Worm (Caenorhabditis elegans): Measurements from ENCODE around the gene csn-6.

csn-6 gene

DNA sequence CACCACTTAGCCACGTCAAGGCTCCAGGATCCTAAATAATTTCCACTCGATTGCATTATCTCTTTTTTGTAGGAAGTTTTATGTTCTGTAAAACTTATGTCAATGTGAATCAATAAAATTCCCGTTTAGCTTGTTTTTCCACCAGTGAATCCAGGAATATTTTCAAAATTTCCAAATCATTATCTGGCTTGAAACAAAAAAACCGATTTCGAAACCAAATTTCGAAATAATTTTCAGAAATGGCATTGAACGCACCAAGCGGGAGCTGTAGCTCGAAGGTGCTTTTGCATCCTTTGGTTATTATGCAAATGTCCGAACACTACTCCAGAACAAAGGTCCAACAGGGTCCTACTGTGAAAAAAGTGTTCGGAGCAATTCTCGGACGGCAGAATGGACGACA is at the start of gene csn-6:
Gene csn-6 (plus strand): TSS at position 234 of the 400 bp plus-strand sequence.
- TF ChIP-seq R02D3.7 (tag; optimal IDR thresholded peaks at IDR 0.05) (no peak), egl-27 (tag; optimal IDR thresholded peaks at IDR 0.05) (no peak), mbf-1 (tag; optimal IDR thresholded peaks at IDR 0.05) (no peak), alr-1 (tag; optimal IDR thresholded peaks at IDR 0.05) (no peak), nhr-237 (tag; optimal IDR thresholded peaks at IDR 0.05) (no peak), ztf-11 (tag; optimal IDR thresholded peaks at IDR 0.05) (no peak), nhr-23 (tag; optimal IDR thresholded peaks at IDR 0.05) (no peak), peb-1 (tag; optimal IDR thresholded peaks at IDR 0.05) (no peak), fos-1 (tag; optimal IDR thresholded peaks at IDR 0.05) (no peak), sem-4 (tag; optimal IDR thresholded peaks at IDR 0.05) (no peak)

DNA sequence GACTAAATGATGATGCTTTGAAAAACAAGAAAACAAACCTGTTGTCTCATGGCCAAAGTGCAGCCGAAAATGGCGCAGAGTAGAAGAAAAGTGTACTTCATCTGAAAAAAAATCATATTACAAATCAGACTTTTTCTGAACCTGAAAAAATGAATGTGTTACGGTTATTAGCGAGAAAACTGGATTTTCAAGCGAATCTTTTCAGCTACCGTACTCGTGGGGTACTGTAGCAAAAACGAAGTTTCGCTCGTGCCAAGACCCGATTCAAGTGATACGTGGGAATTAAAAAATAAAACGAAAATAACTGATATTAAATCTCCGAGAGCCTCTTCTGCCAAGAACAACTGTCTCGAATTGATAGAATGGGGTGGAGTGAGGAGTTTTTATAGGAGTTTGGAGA is 48.4 kb upstream of the csn-6 start, which contains the start of gene ttr-51:
Gene ttr-51 (minus strand): TSS at position 101 of the 400 bp plus-strand sequence.
- no peak for TF ChIP-seq lin-39 (tag; optimal IDR thresholded peaks at IDR 0.05)
- TF ChIP-seq nhr-129 (tag; optimal IDR thresholded peaks at IDR 0.05), result peak; percentile 17
- no peak for TF ChIP-seq F13H6.1 (tag; optimal IDR thresholded peaks at IDR 0.05)
- TF ChIP-seq snpc-4 (tag; optimal IDR thresholded peaks at IDR 0.05), result no peak
- no peak for TF ChIP-seq Y55F3AM.14 (GFP tag; optimal IDR thresholded peaks at IDR 0.05)
- TF ChIP-seq lsy-2 (tag; optimal IDR thresholded peaks at IDR 0.05), result peak in 1 of 2 experiments; percentile 1
- TF ChIP-seq dmd-4 (tag; optimal IDR thresholded peaks at IDR 0.05), result no peak

DNA sequence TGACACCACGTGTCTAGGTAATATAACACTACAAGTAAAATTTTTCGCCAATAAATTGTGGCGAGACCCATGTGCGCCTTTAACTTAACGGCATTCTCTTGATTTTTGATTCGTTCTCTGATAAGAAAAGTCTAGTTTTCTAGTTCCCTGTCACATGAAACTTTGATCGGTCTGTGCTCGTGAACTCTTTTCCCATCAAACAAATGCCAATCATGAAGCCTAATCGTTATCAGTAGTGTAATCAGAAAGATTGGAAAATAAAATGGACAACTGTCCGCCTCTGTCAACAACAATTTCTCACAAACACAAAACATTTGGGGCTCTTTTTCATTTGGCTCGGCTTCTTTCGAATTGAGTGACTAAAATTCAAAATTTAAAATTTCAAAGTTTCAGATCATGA is 46.8 kb upstream of the csn-6 start, which contains the start of gene ttr-45:
Gene ttr-45 (plus strand): TSS at position 385 of the 400 bp plus-strand sequence.
- TF ChIP-seq C34F6.9 (tag; optimal IDR thresholded peaks at IDR 0.05) (peak; percentile 36), sma-3 (GFP tag; optimal IDR thresholded peaks at IDR 0.05) (peak; percentile 5), lsy-2 (tag; optimal IDR thresholded peaks at IDR 0.05) (peak in 1 of 2 experiments; percentile 35), egl-27 (tag; optimal IDR thresholded peaks at IDR 0.05) (peak; percentile 24), elt-3 (tag; optimal IDR thresholded peaks at IDR 0.05) (no peak), nhr-129 (tag; optimal IDR thresholded peaks at IDR 0.05) (peak; percentile 86), unc-55 (GFP tag; optimal IDR thresholded peaks at IDR 0.05) (no peak), sma-9 (GFP tag; optimal IDR thresholded peaks at IDR 0.05) (peak; percentile 85), sma-9 (tag; optimal IDR thresholded peaks at IDR 0.05) (no peak), F13H6.1 (tag; optimal IDR thresholded peaks at IDR 0.05) (peak; percentile 76), crh-2 (tag; optimal IDR thresholded peaks at IDR 0.05) (peak; percentile 42), gmeb-1 (tag; optimal IDR thresholded peaks at IDR 0.05) (peak; percentile 33), nhr-21 (tag; optimal IDR thresholded peaks at IDR 0.05) (no peak), sem-4 (tag; optimal IDR thresholded peaks at IDR 0.05) (no peak), fos-1 (tag; optimal IDR thresholded peaks at IDR 0.05) (peak; percentile 94)

DNA sequence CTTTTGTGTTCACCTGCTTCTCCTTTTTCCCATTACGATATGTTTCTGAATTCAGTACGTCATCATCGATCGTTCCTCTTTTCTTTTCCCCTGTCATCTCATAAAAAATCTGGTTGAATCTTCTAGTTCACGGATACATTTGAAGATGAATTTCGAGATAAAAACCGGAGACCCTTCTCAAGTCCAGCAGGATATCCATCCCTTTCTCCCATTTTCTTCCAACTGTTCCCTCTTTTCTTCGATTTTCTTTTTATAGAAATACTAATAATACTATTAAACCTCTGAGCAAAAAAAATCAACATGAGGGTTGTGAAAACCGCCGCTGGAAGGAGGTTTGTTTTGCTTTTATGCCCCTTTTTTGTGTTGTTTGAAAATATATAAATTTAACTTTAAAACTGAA is 44.7 kb upstream of the csn-6 start, which contains the start of gene bus-12:
Gene bus-12 (plus strand): TSS at position 301 of the 400 bp plus-strand sequence.
- TF ChIP-seq zag-1 (tag; optimal IDR thresholded peaks at IDR 0.05), result no peak
- no peak for TF ChIP-seq ceh-82 (tag; optimal IDR thresholded peaks at IDR 0.05)
- TF ChIP-seq lsy-2 (tag; optimal IDR thresholded peaks at IDR 0.05), result no peak
- no peak for TF ChIP-seq lin-11 (tag; optimal IDR thresholded peaks at IDR 0.05)
- TF ChIP-seq crh-2 (tag; optimal IDR thresholded peaks at IDR 0.05), result no peak
- TF ChIP-seq ztf-11 (tag; optimal IDR thresholded peaks at IDR 0.05), result no peak
- TF ChIP-seq nhr-12 (tag; optimal IDR thresholded peaks at IDR 0.05), result no peak
- TF ChIP-seq nhr-129 (tag; optimal IDR thresholded peaks at IDR 0.05), result no peak
- no peak for TF ChIP-seq mbf-1 (tag; optimal IDR thresholded peaks at IDR 0.05)
- TF ChIP-seq sma-9 (GFP tag; optimal IDR thresholded peaks at IDR 0.05), result no peak
- no peak for TF ChIP-seq sma-9 (tag; optimal IDR thresholded peaks at IDR 0.05)
- TF ChIP-seq blmp-1 (tag; optimal IDR thresholded peaks at IDR 0.05; ENCODE audit: insufficient read depth), result no peak
- no peak for TF ChIP-seq nhr-10 (tag; optimal IDR thresholded peaks at IDR 0.05)
- no peak for TF ChIP-seq mdl-1 (tag; optimal IDR thresholded peaks at IDR 0.05)
- TF ChIP-seq sma-3 (GFP tag; optimal IDR thresholded peaks at IDR 0.05), result no peak
- TF ChIP-seq nhr-23 (tag; optimal IDR thresholded peaks at IDR 0.05), result no peak
- TF ChIP-seq sem-4 (tag; optimal IDR thresholded peaks at IDR 0.05), result no peak

DNA sequence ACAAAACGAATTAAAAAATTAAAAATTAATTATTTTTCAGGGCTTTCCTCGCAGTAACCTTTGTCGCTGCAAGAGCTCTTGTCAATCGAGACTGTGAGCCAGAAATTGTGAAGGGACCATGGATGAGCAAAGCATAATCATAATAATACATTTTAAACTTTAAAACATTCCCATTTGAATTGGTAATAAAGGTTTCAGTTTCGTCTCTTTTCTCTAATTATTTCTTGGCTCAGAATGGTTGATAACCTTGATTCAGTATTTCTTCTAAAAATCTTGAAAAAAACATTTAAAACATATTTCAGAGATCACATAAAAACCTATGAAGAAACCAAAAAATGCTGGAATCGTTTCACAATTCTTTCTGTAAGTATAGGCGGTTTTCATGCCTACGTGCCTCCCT is 41.8 kb upstream of the csn-6 start, which contains the start of gene JC8.16:
Gene JC8.16 (plus strand): TSS at position 301 of the 400 bp plus-strand sequence.
- TF ChIP-seq alr-1 (tag; optimal IDR thresholded peaks at IDR 0.05) (no peak), nhr-6 (tag; optimal IDR thresholded peaks at IDR 0.05) (no peak), F13H6.1 (tag; optimal IDR thresholded peaks at IDR 0.05) (no peak), lsy-2 (tag; optimal IDR thresholded peaks at IDR 0.05) (no peak), nhr-23 (tag; optimal IDR thresholded peaks at IDR 0.05) (no peak), zag-1 (tag; optimal IDR thresholded peaks at IDR 0.05) (no peak), blmp-1 (tag; optimal IDR thresholded peaks at IDR 0.05; ENCODE audit: insufficient read depth) (no peak), nhr-12 (tag; optimal IDR thresholded peaks at IDR 0.05) (no peak), snpc-4 (tag; optimal IDR thresholded peaks at IDR 0.05) (no peak), nhr-77 (tag; optimal IDR thresholded peaks at IDR 0.05) (no peak), mdl-1 (tag; optimal IDR thresholded peaks at IDR 0.05) (no peak), nhr-25 (tag; optimal IDR thresholded peaks at IDR 0.05) (no peak), unc-55 (GFP tag; optimal IDR thresholded peaks at IDR 0.05) (no peak), lin-39 (tag; optimal IDR thresholded peaks at IDR 0.05) (no peak), R02D3.7 (tag; optimal IDR thresholded peaks at IDR 0.05) (no peak), ztf-4 (tag; optimal IDR thresholded peaks at IDR 0.05) (no peak), lin-11 (tag; optimal IDR thresholded peaks at IDR 0.05) (no peak)

Data from whole organism, L2 larva.